Worm (Caenorhabditis elegans): ENCODE data around the gene ocr-3.

The ocr-3 gene

DNA sequence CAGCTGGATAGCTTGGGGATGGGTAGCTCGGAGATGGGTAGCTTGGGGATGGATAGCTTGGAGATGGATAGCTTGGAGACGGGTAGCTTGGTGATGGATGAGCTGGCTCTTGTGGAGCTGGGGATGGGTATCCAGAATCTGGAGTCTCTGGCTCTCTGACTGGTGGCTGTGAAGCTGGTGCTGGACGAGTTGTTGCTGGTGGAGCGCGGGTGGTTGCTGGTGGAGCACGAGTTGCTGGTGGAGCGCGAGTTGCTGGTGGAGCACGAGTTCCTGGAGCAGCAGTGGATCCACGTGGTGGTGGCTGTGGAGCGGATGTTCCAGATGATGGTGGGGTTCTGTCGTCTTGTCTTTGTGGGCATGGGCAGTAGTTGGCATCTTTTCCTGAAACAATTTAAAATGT is 6.7 kb downstream of the ocr-3 start:
- no peak for TF ChIP-seq ceh-82 (tag; optimal IDR thresholded peaks at IDR 0.05)
- no peak for TF ChIP-seq ztf-11 (tag; optimal IDR thresholded peaks at IDR 0.05)
- TF ChIP-seq nhr-11 (tag; optimal IDR thresholded peaks at IDR 0.05) = no peak
- no peak for TF ChIP-seq elt-2 (tag; optimal IDR thresholded peaks at IDR 0.05)
- TF ChIP-seq lin-15B (tag; optimal IDR thresholded peaks at IDR 0.05) = no peak
- TF ChIP-seq hmg-11 (tag; optimal IDR thresholded peaks at IDR 0.05) = no peak
- no peak for TF ChIP-seq sea-2 (GFP tag; optimal IDR thresholded peaks at IDR 0.05)
- no peak for TF ChIP-seq unc-39 (tag; optimal IDR thresholded peaks at IDR 0.05)
- TF ChIP-seq daf-12 (tag; optimal IDR thresholded peaks at IDR 0.05) = no peak
- TF ChIP-seq ZK546.5 (tag; optimal IDR thresholded peaks at IDR 0.05) = no peak
- no peak for TF ChIP-seq ama-1 (optimal IDR thresholded peaks at IDR 0.05)
- TF ChIP-seq nfya-1 (tag; optimal IDR thresholded peaks at IDR 0.05; ENCODE audit: insufficient read depth) = no peak
- no peak for TF ChIP-seq nhr-237 (tag; optimal IDR thresholded peaks at IDR 0.05)
- TF ChIP-seq fos-1 (tag; optimal IDR thresholded peaks at IDR 0.05) = no peak
- no peak for TF ChIP-seq mdl-1 (tag; optimal IDR thresholded peaks at IDR 0.05)
- no peak for TF ChIP-seq lsy-12 (tag; optimal IDR thresholded peaks at IDR 0.05)
- no peak for TF ChIP-seq ceh-28 (tag; optimal IDR thresholded peaks at IDR 0.05)
- TF ChIP-seq eor-1 (tag; optimal IDR thresholded peaks at IDR 0.05) = no peak

ce11 chrX:15176431-15176911 is 7.9 kb downstream of the ocr-3 start, which contains the start of gene col-41:
col-41 (minus strand) TSS chrX:15176481.
- TF ChIP-seq nhr-25 (tag; optimal IDR thresholded peaks at IDR 0.05) (peak; percentile 32), nhr-23 (tag; optimal IDR thresholded peaks at IDR 0.05) (peak; percentile 56), nhr-43 (tag; optimal IDR thresholded peaks at IDR 0.05; ENCODE audit: poor library complexity, severe bottlenecking) (peak; percentile 27), nhr-237 (tag; optimal IDR thresholded peaks at IDR 0.05) (no peak)

DNA sequence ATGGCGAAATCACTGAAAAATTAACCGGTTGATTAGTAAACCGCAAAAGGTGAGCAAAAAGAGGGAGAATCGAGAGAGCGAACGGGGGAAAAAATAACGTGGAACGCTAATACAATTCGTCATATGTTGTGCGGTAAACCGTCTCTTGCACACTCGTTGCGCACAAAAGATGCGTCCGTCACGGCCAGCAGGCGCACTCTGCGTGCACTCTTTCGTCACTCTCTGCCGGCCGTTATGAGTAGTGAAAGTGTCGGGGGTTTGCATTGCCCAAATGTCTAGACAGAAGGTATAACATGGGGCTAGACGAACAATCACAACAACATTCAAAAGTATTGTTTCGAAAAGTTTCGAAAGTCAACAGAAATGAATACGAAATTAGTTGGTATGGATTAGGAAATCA is 12.9 kb downstream of the ocr-3 start, which contains the start of gene pkhm-2:
pkhm-2 (minus strand) TSS at position 12 of the 400 bp plus-strand sequence.
- peak; percentile 33 for TF ChIP-seq fkh-10 (GFP tag; optimal IDR thresholded peaks at IDR 0.05)
- TF ChIP-seq ztf-4 (tag; optimal IDR thresholded peaks at IDR 0.05) = no peak
- TF ChIP-seq skn-1 (tag; optimal IDR thresholded peaks at IDR 0.05) = peak; percentile 80
- TF ChIP-seq pha-4 (tag; optimal IDR thresholded peaks at IDR 0.05) = peak; percentile 86
- peak; percentile 75 for TF ChIP-seq lin-39 (tag; optimal IDR thresholded peaks at IDR 0.05)
- peak; percentile 78 for TF ChIP-seq nfya-1 (tag; optimal IDR thresholded peaks at IDR 0.05; ENCODE audit: insufficient read depth)
- TF ChIP-seq pqm-1 (tag; optimal IDR thresholded peaks at IDR 0.05) = peak; percentile 32
- no peak for TF ChIP-seq ztf-11 (tag; optimal IDR thresholded peaks at IDR 0.05)
- TF ChIP-seq egl-27 (tag; optimal IDR thresholded peaks at IDR 0.05) = peak; percentile 31
- TF ChIP-seq egl-5 (tag; optimal IDR thresholded peaks at IDR 0.05) = peak; percentile 88
- peak; percentile 56 for TF ChIP-seq nhr-77 (tag; optimal IDR thresholded peaks at IDR 0.05)
- TF ChIP-seq nhr-237 (tag; optimal IDR thresholded peaks at IDR 0.05) = no peak
- peak; percentile 88 for TF ChIP-seq nhr-23 (tag; optimal IDR thresholded peaks at IDR 0.05)
- peak; percentile 76 for TF ChIP-seq elt-2 (tag; optimal IDR thresholded peaks at IDR 0.05)
- TF ChIP-seq lsy-12 (tag; optimal IDR thresholded peaks at IDR 0.05) = peak; percentile 87
- TF ChIP-seq aly-2 (tag; optimal IDR thresholded peaks at IDR 0.05) = no peak
- TF ChIP-seq R02D3.7 (tag; optimal IDR thresholded peaks at IDR 0.05) = peak; percentile 52
- TF ChIP-seq mdl-1 (tag; optimal IDR thresholded peaks at IDR 0.05) = no peak
- TF ChIP-seq nhr-25 (tag; optimal IDR thresholded peaks at IDR 0.05) = peak; percentile 97
- no peak for TF ChIP-seq ZK546.5 (tag; optimal IDR thresholded peaks at IDR 0.05)
- TF ChIP-seq fos-1 (tag; optimal IDR thresholded peaks at IDR 0.05) = no peak
- peak; percentile 47 for TF ChIP-seq lin-15B (tag; optimal IDR thresholded peaks at IDR 0.05)
- peak; percentile 94 for TF ChIP-seq nhr-43 (tag; optimal IDR thresholded peaks at IDR 0.05; ENCODE audit: poor library complexity, severe bottlenecking)
- TF ChIP-seq unc-39 (tag; optimal IDR thresholded peaks at IDR 0.05) = no peak
- no peak for TF ChIP-seq fkh-2 (tag; optimal IDR thresholded peaks at IDR 0.05)
- TF ChIP-seq snpc-4 (tag; optimal IDR thresholded peaks at IDR 0.05) = peak; percentile 94
- TF ChIP-seq hmg-11 (tag; optimal IDR thresholded peaks at IDR 0.05) = peak; percentile 95
- peak; percentile 84 for TF ChIP-seq tbx-2 (tag; optimal IDR thresholded peaks at IDR 0.05)
- TF ChIP-seq sea-2 (GFP tag; optimal IDR thresholded peaks at IDR 0.05) = no peak
- TF ChIP-seq elt-1 (tag; optimal IDR thresholded peaks at IDR 0.05) = no peak
- no peak for TF ChIP-seq ama-1 (optimal IDR thresholded peaks at IDR 0.05)
- peak in 1 of 3 experiments; percentile 11 for TF ChIP-seq elt-3 (tag; optimal IDR thresholded peaks at IDR 0.05)
- no peak for TF ChIP-seq eor-1 (tag; optimal IDR thresholded peaks at IDR 0.05)
- peak; percentile 64 for TF ChIP-seq ceh-28 (tag; optimal IDR thresholded peaks at IDR 0.05)
- TF ChIP-seq nhr-11 (tag; optimal IDR thresholded peaks at IDR 0.05) = no peak
- no peak for TF ChIP-seq nhr-67 (tag; optimal IDR thresholded peaks at IDR 0.05)
- no peak for TF ChIP-seq mml-1 (tag; optimal IDR thresholded peaks at IDR 0.05)
- no peak for TF ChIP-seq nhr-76 (tag; optimal IDR thresholded peaks at IDR 0.05)
- peak; percentile 44 for TF ChIP-seq ceh-82 (tag; optimal IDR thresholded peaks at IDR 0.05)
- TF ChIP-seq jun-1 (tag; optimal IDR thresholded peaks at IDR 0.05) = peak; percentile 91
